Worm (Caenorhabditis elegans) whole organism, young adult: ENCODE data around the gene F14E5.2.

Experiments
- F22D6.2 ChIP-seq: sonication (generic microtip); optimal IDR thresholded peaks from 2 replicates; lab custom pipeline; 2016; ENCODE audit warnings: mild to moderate bottlenecking, missing genetic modification characterization, missing compliant biosample characterization
- F39B2.1 ChIP-seq: fragments of 200-800 bp; sonication (Bioruptor generic); IDR thresholded peaks from 2 replicates; pipeline ENCODE4 v1.3.6; 2022; ENCODE audit warnings: missing genetic modification reagents, missing genetic modification characterization, missing compliant biosample characterization
- F55B11.4 ChIP-seq: sonication (generic microtip); optimal IDR thresholded peaks from 2 replicates; lab custom pipeline; 2016; ENCODE audit warnings: missing compliant biosample characterization, missing genetic modification characterization, borderline replicate concordance; ENCODE audit not compliant: insufficient read depth
- F57C9.4 ChIP-seq: sonication (generic microtip); optimal IDR thresholded peaks from 2 replicates; lab custom pipeline; 2017; ENCODE audit warnings: mild to moderate bottlenecking, missing genetic modification characterization, missing compliant biosample characterization
- Y79H2A.3 ChIP-seq: fragments of 200-800 bp; sonication (Bioruptor generic); conservative IDR thresholded peaks from 2 replicates; pipeline ENCODE4 v1.3.6; 2022; ENCODE audit warnings: missing genetic modification reagents, missing genetic modification characterization, missing compliant biosample characterization
- Y95B8A.8 ChIP-seq: fragments of 200-800 bp; sonication (Bioruptor generic); IDR thresholded peaks from 2 replicates; pipeline ENCODE4 v1.3.6; 2022; ENCODE audit warnings: missing genetic modification reagents, missing genetic modification characterization, missing compliant biosample characterization
- ama-1 ChIP-seq, 3 experiments: fragments of 150-350 bp in 1 of 3; sonication (generic microtip) in 2 of 3; optimal IDR thresholded peaks; 2 replicates each; lab custom pipeline; 2014 to 2018; ENCODE audit warnings: missing biosample characterization in 2 of 3, missing genetic modification characterization in 2 of 3, missing genetic modification reagents in 2 of 3
- aptf-3 ChIP-seq: fragments of 200-800 bp; sonication (Bioruptor generic); IDR thresholded peaks from 2 replicates; pipeline ENCODE4 v1.3.6; 2022; ENCODE audit warnings: missing genetic modification characterization, missing compliant biosample characterization
- atf-7 ChIP-seq: sonication (generic microtip); optimal IDR thresholded peaks from 2 replicates; lab custom pipeline; 2017; ENCODE audit warnings: mild to moderate bottlenecking, missing genetic modification characterization, missing compliant biosample characterization
- athp-1 ChIP-seq: sonication (generic microtip); optimal IDR thresholded peaks from 2 replicates; lab custom pipeline; 2017; ENCODE audit warnings: mild to moderate bottlenecking, missing genetic modification characterization, missing compliant biosample characterization
- attf-6 ChIP-seq: fragments of 200-800 bp; sonication (Bioruptor generic); IDR thresholded peaks from 2 replicates; pipeline ENCODE4 v1.3.6; 2022; ENCODE audit warnings: missing genetic modification reagents, missing genetic modification characterization, missing compliant biosample characterization
- bed-1 ChIP-seq: fragments of 200-800 bp; sonication (Bioruptor generic); IDR thresholded peaks from 2 replicates; pipeline ENCODE4 v1.3.6; 2022; ENCODE audit warnings: missing genetic modification reagents, missing genetic modification characterization, missing compliant biosample characterization
- ceh-100 ChIP-seq: fragments of 200-800 bp; sonication (Bioruptor generic); IDR thresholded peaks from 2 replicates; pipeline ENCODE4 v1.3.6; 2022; ENCODE audit warnings: missing genetic modification reagents, missing genetic modification characterization, missing compliant biosample characterization
- efl-1 ChIP-seq: fragments of 150-350 bp; optimal IDR thresholded peaks from 2 replicates; lab custom pipeline; 2014; ENCODE audit warnings: missing biosample characterization, missing genetic modification reagents, missing genetic modification characterization
- egl-44 ChIP-seq: fragments of 200-800 bp; sonication (Bioruptor generic); IDR thresholded peaks from 2 replicates; pipeline ENCODE4 v1.3.6; 2022; ENCODE audit warnings: missing genetic modification reagents, missing genetic modification characterization, missing compliant biosample characterization
- ets-4 ChIP-seq: fragments of 200-800 bp; sonication (Bioruptor generic); optimal IDR thresholded peaks from 2 replicates; lab custom pipeline; 2018; ENCODE audit warnings: mild to moderate bottlenecking, missing genetic modification characterization, missing compliant biosample characterization
- fkh-3 ChIP-seq: sonication (generic microtip); optimal IDR thresholded peaks from 2 replicates; lab custom pipeline; 2016; ENCODE audit warnings: mild to moderate bottlenecking, missing genetic modification characterization, missing compliant biosample characterization
- him-1 ChIP-seq: sonication (generic microtip); optimal IDR thresholded peaks from 2 replicates; lab custom pipeline; 2016; ENCODE audit warnings: missing genotype, missing genetic modification reagents, missing genetic modification characterization, missing compliant biosample characterization
- hsf-1 ChIP-seq: fragments of 200-800 bp; sonication (Bioruptor generic); IDR thresholded peaks from 2 replicates; pipeline ENCODE4 v1.3.6; 2022; ENCODE audit warnings: missing genetic modification reagents, missing genetic modification characterization, missing compliant biosample characterization
- lag-1 ChIP-seq: fragments of 200-800 bp; sonication (Bioruptor generic); IDR thresholded peaks from 2 replicates; pipeline ENCODE4 v1.3.6; 2022; ENCODE audit warnings: missing genetic modification reagents, missing genetic modification characterization, missing compliant biosample characterization
- lin-26 ChIP-seq: fragments of 200-800 bp; sonication (Bioruptor generic); IDR thresholded peaks from 2 replicates; pipeline ENCODE4 v1.3.6; 2022; ENCODE audit warnings: missing genetic modification reagents, missing genetic modification characterization, missing compliant biosample characterization
- lin-40 ChIP-seq: sonication (generic microtip); optimal IDR thresholded peaks from 2 replicates; lab custom pipeline; 2016; ENCODE audit warnings: missing genetic modification characterization, mild to moderate bottlenecking, missing compliant biosample characterization, missing genotype, missing genetic modification reagents
- lir-1 ChIP-seq: fragments of 200-800 bp; sonication (Bioruptor generic); conservative IDR thresholded peaks from 2 replicates; pipeline ENCODE4 v1.3.6; 2022; ENCODE audit warnings: missing genetic modification reagents, missing genetic modification characterization, missing compliant biosample characterization
- lsl-1 ChIP-seq: fragments of 200-800 bp; sonication (Bioruptor generic); optimal IDR thresholded peaks from 2 replicates; lab custom pipeline; 2018; ENCODE audit warnings: mild to moderate bottlenecking, missing genetic modification characterization, moderate library complexity, missing compliant biosample characterization
- madf-10 ChIP-seq: sonication (generic microtip); optimal IDR thresholded peaks from 2 replicates; lab custom pipeline; 2016; ENCODE audit warnings: mild to moderate bottlenecking, missing genetic modification characterization, missing compliant biosample characterization
- madf-3 ChIP-seq: fragments of 200-800 bp; sonication (Bioruptor generic); IDR thresholded peaks from 2 replicates; pipeline ENCODE4 v1.3.6; 2022; ENCODE audit warnings: missing genetic modification reagents, missing genetic modification characterization, missing compliant biosample characterization
- madf-6 ChIP-seq: fragments of 200-800 bp; sonication (Bioruptor generic); IDR thresholded peaks from 2 replicates; pipeline ENCODE4 v1.3.6; 2022; ENCODE audit warnings: missing genetic modification reagents, missing genetic modification characterization, missing compliant biosample characterization
- mel-28 ChIP-seq: sonication (generic microtip); optimal IDR thresholded peaks from 2 replicates; lab custom pipeline; 2016; ENCODE audit warnings: borderline replicate concordance, mild to moderate bottlenecking, missing genetic modification characterization, missing compliant biosample characterization
- nfyb-1 ChIP-seq: fragments of 200-800 bp; sonication (Bioruptor generic); IDR thresholded peaks from 2 replicates; pipeline ENCODE4 v1.3.6; 2022; ENCODE audit warnings: missing genetic modification reagents, missing genetic modification characterization, missing compliant biosample characterization
- nhr-80 ChIP-seq: sonication (generic microtip); optimal IDR thresholded peaks from 2 replicates; lab custom pipeline; 2016; ENCODE audit warnings: missing genetic modification characterization, missing compliant biosample characterization
- nhr-90 ChIP-seq: sonication (generic microtip); optimal IDR thresholded peaks from 2 replicates; lab custom pipeline; 2016; ENCODE audit warnings: missing genotype, mild to moderate bottlenecking, missing genetic modification characterization, missing compliant biosample characterization
- rec-8 ChIP-seq, 2 experiments: sonication (generic microtip); optimal IDR thresholded peaks; 2 replicates each; lab custom pipeline; 2016; ENCODE audit warnings: mild to moderate bottlenecking in 2 of 2, missing genetic modification characterization in 2 of 2, missing genetic modification reagents in 2 of 2, missing genotype in 2 of 2, missing biosample characterization in 1 of 2, missing compliant biosample characterization in 1 of 2, moderate library complexity in 1 of 2
- snpc-1.1 ChIP-seq: sonication (generic microtip); optimal IDR thresholded peaks from 2 replicates; lab custom pipeline; 2017; ENCODE audit warnings: missing genetic modification characterization, mild to moderate bottlenecking, missing compliant biosample characterization, antibody characterized with exemption, moderate library complexity, missing genotype, missing genetic modification reagents; ENCODE audit not compliant: insufficient read depth
- snpc-4 ChIP-seq, 5 experiments: fragments of 150-350 bp in 1 of 5; sonication (generic microtip) in 4 of 5; optimal IDR thresholded peaks; 2 replicates each; lab custom pipeline; 2014 to 2018; ENCODE audit warnings: missing genetic modification characterization in 5 of 5, missing biosample characterization in 3 of 5, antibody characterized with exemption in 2 of 5, mild to moderate bottlenecking in 2 of 5, missing compliant biosample characterization in 2 of 5, missing genotype in 2 of 5, moderate library complexity in 2 of 5, missing genetic modification reagents in 1 of 5
- somi-1 ChIP-seq: fragments of 200-800 bp; sonication (Bioruptor generic); optimal IDR thresholded peaks from 2 replicates; lab custom pipeline; 2018; ENCODE audit warnings: mild to moderate bottlenecking, missing genetic modification characterization, missing compliant biosample characterization
- tbp1 ChIP-seq: fragments of 200-800 bp; sonication (Bioruptor generic); optimal IDR thresholded peaks from 2 replicates; lab custom pipeline; 2018; ENCODE audit warnings: mild to moderate bottlenecking, missing genetic modification characterization, missing compliant biosample characterization
- unc-62 ChIP-seq: fragments of 150-350 bp; optimal IDR thresholded peaks from 2 replicates; lab custom pipeline; 2014; ENCODE audit warnings: missing biosample characterization, missing genetic modification reagents, missing genetic modification characterization
- zfh-2 ChIP-seq: fragments of 200-800 bp; sonication (Bioruptor generic); conservative IDR thresholded peaks from 2 replicates; pipeline ENCODE4 v1.3.6; 2022; ENCODE audit warnings: missing genetic modification reagents, missing genetic modification characterization, missing compliant biosample characterization
- zim-3 ChIP-seq: sonication (generic microtip); optimal IDR thresholded peaks from 2 replicates; lab custom pipeline; 2017; ENCODE audit warnings: mild to moderate bottlenecking, missing genetic modification characterization, moderate library complexity, missing compliant biosample characterization
- ztf-26 ChIP-seq: sonication (generic microtip); optimal IDR thresholded peaks from 2 replicates; lab custom pipeline; 2017; ENCODE audit warnings: missing genetic modification characterization, missing compliant biosample characterization

F14E5.2 gene

ce11 chrII:8441519-8441918, 12.9 kb upstream of the F14E5.2 start (continued):
- TF ChIP-seq attf-6 = peak; percentile 69; the same call in 1 of the 2 replicates
- TF ChIP-seq lag-1 (GFP tag; lab: Robert Waterston, UW) = no peak
- peak; percentile 90 for TF ChIP-seq athp-1 (tag; lab: Kevin White, UChicago)
- TF ChIP-seq lin-40 = no peak
- peak; percentile 76 for TF ChIP-seq fkh-3
- no peak for TF ChIP-seq ets-4 (GFP tag; lab: Kevin White, UChicago)
- TF ChIP-seq efl-1 (GFP tag; lab: Kevin White, UChicago) = no peak
- TF ChIP-seq hsf-1 (GFP tag; lab: Robert Waterston, UW) = peak; percentile 81

ce11 chrII:8440792-8441191, 12.1 kb upstream of the F14E5.2 start:
- TF ChIP-seq somi-1 (GFP tag; lab: Kevin White, UChicago) (peak; percentile 6), madf-3 (no peak), Y95B8A.8 (GFP tag; lab: Robert Waterston, UW) (no peak), madf-10 (tag; lab: Kevin White, UChicago) (no peak), F22D6.2 (tag; lab: Kevin White, UChicago) (no peak), F39B2.1 (no peak), nfyb-1 (GFP tag; lab: Robert Waterston, UW) (no peak), tbp1 (GFP tag; lab: Kevin White, UChicago) (no peak), bed-1 (no peak), snpc-4 (GFP tag; optimal IDR thresholded peaks at IDR 0.05; lab: Kevin White, UChicago) (no peak), snpc-4 (tag; optimal IDR thresholded peaks at IDR 0.05; lab: Kevin White, UChicago) (no peak), ztf-26 (tag; lab: Kevin White, UChicago) (peak; percentile 29), athp-1 (tag; lab: Kevin White, UChicago) (no peak), lin-26 (GFP tag; lab: Robert Waterston, UW) (0 out of 2 replicates have a peak, but pooled peaks have one; percentile 9), egl-44 (GFP tag; lab: Robert Waterston, UW) (no peak)

ce11 chrII:8440097-8440496, 11.4 kb upstream of the F14E5.2 start:
- no peak for TF ChIP-seq unc-62 (GFP tag; lab: Kevin White, UChicago)
- no peak for TF ChIP-seq F55B11.4 (tag; lab: Kevin White, UChicago)
- no peak for TF ChIP-seq bed-1
- no peak for TF ChIP-seq rec-8 (tag; optimal IDR thresholded peaks at IDR 0.05; lab: Kevin White, UChicago)
- no peak for TF ChIP-seq lsl-1
- TF ChIP-seq ama-1 (optimal IDR thresholded peaks at IDR 0.05; lab: Kevin White, UChicago) = peak; percentile 68
- TF ChIP-seq ama-1 (GFP tag; optimal IDR thresholded peaks at IDR 0.05; lab: Kevin White, UChicago) = no peak
- no peak for TF ChIP-seq snpc-4 (GFP tag; optimal IDR thresholded peaks at IDR 0.05; lab: Kevin White, UChicago)
- TF ChIP-seq snpc-4 (tag; optimal IDR thresholded peaks at IDR 0.05; lab: Kevin White, UChicago) = no peak
- TF ChIP-seq madf-3 = no peak
- no peak for TF ChIP-seq aptf-3 (GFP tag; lab: Robert Waterston, UW)
- TF ChIP-seq madf-6 = no peak
- TF ChIP-seq atf-7 (tag; lab: Kevin White, UChicago) = peak; percentile 6
- TF ChIP-seq lin-40 = peak; percentile 3
- TF ChIP-seq F57C9.4 (tag; lab: Kevin White, UChicago) = no peak
- no peak for TF ChIP-seq zfh-2 (GFP tag; lab: Robert Waterston, UW)
- TF ChIP-seq zim-3 = no peak
- TF ChIP-seq ceh-100 = no peak
- TF ChIP-seq snpc-1.1 (tag; lab: Kevin White, UChicago) = no peak
- TF ChIP-seq Y95B8A.8 (GFP tag; lab: Robert Waterston, UW) = no peak
- TF ChIP-seq him-1 (tag; lab: Kevin White, UChicago) = no peak
- no peak for TF ChIP-seq lir-1
- TF ChIP-seq mel-28 (tag; lab: Kevin White, UChicago) = no peak
- TF ChIP-seq nhr-90 (tag; lab: Kevin White, UChicago) = no peak
- TF ChIP-seq nhr-80 (tag; lab: Kevin White, UChicago) = no peak
- TF ChIP-seq Y79H2A.3 (GFP tag; lab: Robert Waterston, UW) = no peak
